Fruit fly (Drosophila melanogaster): ENCODE measurements around the gene Sry-delta.
A peak's percentile ranks its signal among the peaks of the same experiment; 100 is the strongest.

Gene Sry-delta

DNA sequence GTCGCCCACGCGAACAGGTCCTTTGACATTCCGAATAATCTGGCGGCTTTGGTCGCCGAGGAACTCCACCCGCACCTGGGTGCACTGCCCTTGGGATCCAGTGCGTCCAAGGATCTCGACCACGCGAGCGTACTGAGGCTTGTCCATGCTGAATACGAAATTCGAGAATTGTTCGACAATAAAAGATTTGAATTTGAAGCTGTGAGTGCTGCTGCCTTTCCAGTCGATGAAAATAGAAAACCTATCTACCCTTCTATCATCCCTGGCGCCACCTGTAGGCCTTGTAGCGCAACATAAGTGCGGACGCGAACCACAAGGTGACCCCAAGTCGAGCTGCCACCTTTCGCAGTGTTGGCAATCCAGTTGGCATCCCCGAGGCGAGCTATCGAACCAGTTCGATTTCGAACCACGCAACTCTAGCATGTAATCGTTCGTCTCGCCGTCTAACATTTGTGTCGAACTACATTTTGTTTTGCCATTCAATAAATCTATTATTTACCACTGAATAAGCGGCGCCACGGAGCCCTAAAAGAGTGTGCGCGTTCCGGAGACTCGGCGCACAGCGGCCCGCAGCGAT, 20.6 kb upstream of the Sry-delta start, which contains the start of the genes RpS28a and Axn (continued):
- TF ChIP-seq CG15479 (GFP tag; optimal IDR thresholded peaks at IDR 0.05) (no peak), CG31365 (tag; optimal IDR thresholded peaks at IDR 0.05) (no peak), pzg (GFP tag; optimal IDR thresholded peaks at IDR 0.05) (peak; percentile 98), NK7.1 (GFP tag; optimal IDR thresholded peaks at IDR 0.05) (no peak), CG32532 (GFP tag; IDR thresholded peaks at IDR 0.05) (peak; percentile 59), CG7271 (tag; optimal IDR thresholded peaks at IDR 0.05) (no peak), CG1792 (GFP tag; optimal IDR thresholded peaks at IDR 0.05) (no peak), CG2116 (GFP tag; optimal IDR thresholded peaks at IDR 0.05) (peak; percentile 97), CG8290 (GFP tag; optimal IDR thresholded peaks at IDR 0.05) (peak; percentile 18), CG8290 (tag; optimal IDR thresholded peaks at IDR 0.05) (no peak), trh (GFP tag; optimal IDR thresholded peaks at IDR 0.05) (no peak), eve (GFP tag; optimal IDR thresholded peaks at IDR 0.05) (no peak), BtbVII (GFP tag; optimal IDR thresholded peaks at IDR 0.05) (no peak), lilli (GFP tag; optimal IDR thresholded peaks at IDR 0.05) (peak; percentile 5), twi (tag; optimal IDR thresholded peaks at IDR 0.05) (no peak), hkb (optimal IDR thresholded peaks at IDR 0.05) (peak; percentile 62), hkb (GFP tag; IDR thresholded peaks at IDR 0.05) (no peak), CG17328 (GFP tag; IDR thresholded peaks at IDR 0.05) (no peak), fd102C (GFP tag; optimal IDR thresholded peaks at IDR 0.05) (no peak), gro (GFP tag; optimal IDR thresholded peaks at IDR 0.05) (peak; percentile 1), Drgx (GFP tag; IDR thresholded peaks at IDR 0.05) (no peak), Hr51 (GFP tag; optimal IDR thresholded peaks at IDR 0.05) (no peak), vnd (GFP tag; IDR thresholded peaks at IDR 0.05; ENCODE audit: partially characterized antibody) (no peak; the same call in 2 of the 3 replicates), CG5953 (GFP tag; IDR thresholded peaks at IDR 0.05) (no peak), tgo (GFP tag; IDR thresholded peaks at IDR 0.05) (no peak), kni (GFP tag; optimal IDR thresholded peaks at IDR 0.05) (no peak), CG7745 (tag; optimal IDR thresholded peaks at IDR 0.05) (no peak), CG10462 (GFP tag; optimal IDR thresholded peaks at IDR 0.05) (no peak), sisA (GFP tag; IDR thresholded peaks at IDR 0.05) (peak; percentile 33; the same call in 1 of the 2 replicates), org-1 (GFP tag; optimal IDR thresholded peaks at IDR 0.05) (no peak), CG10979 (tag; optimal IDR thresholded peaks at IDR 0.05) (peak; percentile 99), lab (GFP tag; optimal IDR thresholded peaks at IDR 0.05) (no peak), CG7786 (GFP tag; optimal IDR thresholded peaks at IDR 0.05) (no peak), Hr78 (GFP tag; optimal IDR thresholded peaks at IDR 0.05) (peak in 1 of 2 experiments; percentile 99), salm (tag; optimal IDR thresholded peaks at IDR 0.05) (no peak), Chrac-16 (GFP tag; optimal IDR thresholded peaks at IDR 0.05) (no peak), ftz-f1 (GFP tag; optimal IDR thresholded peaks at IDR 0.05) (peak; percentile 98), CG1832 (GFP tag; optimal IDR thresholded peaks at IDR 0.05) (no peak), ttk (GFP tag; IDR thresholded peaks at IDR 0.05) (no peak), CG12104 (GFP tag; optimal IDR thresholded peaks at IDR 0.05) (no peak), CG31441 (GFP tag; IDR thresholded peaks at IDR 0.05) (no peak), Gsc (GFP tag; IDR thresholded peaks at IDR 0.05) (no peak), Ets97D (GFP tag; optimal IDR thresholded peaks at IDR 0.05) (peak; percentile 78), CG15269 (tag; optimal IDR thresholded peaks at IDR 0.05) (no peak), knrl (GFP tag; IDR thresholded peaks at IDR 0.05; ENCODE audit: partially characterized antibody) (peak; percentile 54; the same call in 2 of the 3 replicates), yki (optimal IDR thresholded peaks at IDR 0.05) (no peak), CG10267 (tag; optimal IDR thresholded peaks at IDR 0.05) (peak; percentile 7), CG10431 (GFP tag; optimal IDR thresholded peaks at IDR 0.05) (peak; percentile 6), HmgZ (tag; optimal IDR thresholded peaks at IDR 0.05) (peak; percentile 31), gcm (GFP tag; optimal IDR thresholded peaks at IDR 0.05) (no peak), CrebB (tag; optimal IDR thresholded peaks at IDR 0.05) (no peak)
